Worm (Caenorhabditis elegans) whole organism, midembryonic: ENCODE measurements around the gene Y75B8A.24.

ENCODE experiments used
- cog-1 ChIP-seq: sonication (generic microtip); optimal IDR thresholded peaks from 2 replicates; lab custom pipeline; 2016; ENCODE audit warnings: missing genetic modification characterization, missing compliant biosample characterization
- tab-1 ChIP-seq: fragments of 200-800 bp; sonication (Bioruptor generic); IDR thresholded peaks from 2 replicates; pipeline ENCODE4 v1.3.6; 2022; ENCODE audit warnings: missing genetic modification characterization, missing compliant biosample characterization
- ztf-23 ChIP-seq: fragments of 200-800 bp; sonication (Bioruptor generic); IDR thresholded peaks from 2 replicates; pipeline ENCODE4 v1.3.6; 2022; ENCODE audit warnings: missing genetic modification reagents, missing genetic modification characterization, missing compliant biosample characterization

- TF ChIP-seq tab-1 (no peak), cog-1 (tag; lab: Kevin White, UChicago) (no peak), ztf-23 (GFP tag; lab: Robert Waterston, UW) (no peak)
Measured at ce11 chrIII:12299259-12299658, 25.7 kb upstream of the Y75B8A.24 start.
